Worm (Caenorhabditis elegans): ENCODE data around the gene F58H7.1.

The F58H7.1 gene

ce11 chrIV:961862-962261 is 26.2 kb upstream of the F58H7.1 start:
- TF ChIP-seq lin-14 (GFP tag; optimal IDR thresholded peaks at IDR 0.05) (no peak), sox-4 (tag; optimal IDR thresholded peaks at IDR 0.05) (no peak), skn-1 (tag; optimal IDR thresholded peaks at IDR 0.05) (no peak), vab-15 (tag; optimal IDR thresholded peaks at IDR 0.05) (no peak), ces-1 (GFP tag; optimal IDR thresholded peaks at IDR 0.05) (no peak), ztf-4 (tag; optimal IDR thresholded peaks at IDR 0.05) (no peak), unc-98 (GFP tag; IDR thresholded peaks at IDR 0.05) (no peak)

ce11 chrIV:960177-960576 is 24.6 kb upstream of the F58H7.1 start:
- no peak for TF ChIP-seq fos-1 (tag; optimal IDR thresholded peaks at IDR 0.05)
- no peak for TF ChIP-seq aly-2 (tag; optimal IDR thresholded peaks at IDR 0.05)
- TF ChIP-seq ceh-63 (GFP tag; optimal IDR thresholded peaks at IDR 0.05), result no peak
- TF ChIP-seq blmp-1 (tag; optimal IDR thresholded peaks at IDR 0.05), result no peak
- TF ChIP-seq elt-2 (tag; optimal IDR thresholded peaks at IDR 0.05), result no peak
- TF ChIP-seq fkh-8 (tag; optimal IDR thresholded peaks at IDR 0.05), result no peak
- no peak for TF ChIP-seq hlh-4 (tag; optimal IDR thresholded peaks at IDR 0.05)
- TF ChIP-seq mef-2 (tag; optimal IDR thresholded peaks at IDR 0.05), result no peak
- TF ChIP-seq zip-4 (GFP tag; optimal IDR thresholded peaks at IDR 0.05), result no peak
- no peak for TF ChIP-seq unc-98 (GFP tag; IDR thresholded peaks at IDR 0.05)

- TF ChIP-seq rnt-1 (tag; optimal IDR thresholded peaks at IDR 0.05) (no peak), C04F5.9 (tag; optimal IDR thresholded peaks at IDR 0.05) (no peak), fkh-10 (GFP tag; optimal IDR thresholded peaks at IDR 0.05) (no peak), ceh-90 (tag; optimal IDR thresholded peaks at IDR 0.05) (no peak), ces-1 (GFP tag; optimal IDR thresholded peaks at IDR 0.05) (no peak), nhr-71 (tag; optimal IDR thresholded peaks at IDR 0.05) (no peak), elt-2 (tag; optimal IDR thresholded peaks at IDR 0.05) (no peak), ceh-82 (tag; optimal IDR thresholded peaks at IDR 0.05) (no peak), swsn-7 (tag; optimal IDR thresholded peaks at IDR 0.05) (no peak), pag-3 (tag; optimal IDR thresholded peaks at IDR 0.05; ENCODE audit: borderline replicate concordance, insufficient read depth) (no peak), aha-1 (tag; optimal IDR thresholded peaks at IDR 0.05) (no peak), zag-1 (tag; optimal IDR thresholded peaks at IDR 0.05) (no peak), nhr-85 (tag) (no peak), dsc-1 (tag; optimal IDR thresholded peaks at IDR 0.05) (no peak)
Observed at ce11 chrIV:959221-959620, 23.6 kb upstream of the F58H7.1 start, which contains the start of gene plx-1. Gene plx-1 (plus strand): TSS chrIV:959521.

ce11 chrIV:957820-958219 is 22.2 kb upstream of the F58H7.1 start:
- TF ChIP-seq C04F5.9 (tag; optimal IDR thresholded peaks at IDR 0.05) (peak; percentile 20), C34B4.2 (tag; optimal IDR thresholded peaks at IDR 0.05) (no peak), zag-1 (tag; optimal IDR thresholded peaks at IDR 0.05) (no peak), egl-27 (tag; optimal IDR thresholded peaks at IDR 0.05) (peak in 1 of 2 experiments; percentile 13), ceh-88 (GFP tag; IDR thresholded peaks at IDR 0.05) (no peak), mep-1 (tag; optimal IDR thresholded peaks at IDR 0.05) (peak; percentile 84), hlh-17 (GFP tag; optimal IDR thresholded peaks at IDR 0.05; ENCODE audit: borderline replicate concordance) (no peak), unc-98 (GFP tag; IDR thresholded peaks at IDR 0.05) (no peak), swsn-7 (tag; optimal IDR thresholded peaks at IDR 0.05) (peak; percentile 67), nhr-237 (tag; optimal IDR thresholded peaks at IDR 0.05) (no peak), egl-13 (tag; optimal IDR thresholded peaks at IDR 0.05) (no peak), ceh-8 (GFP tag; optimal IDR thresholded peaks at IDR 0.05) (no peak), unc-86 (tag; optimal IDR thresholded peaks at IDR 0.05) (no peak), elt-3 (tag; optimal IDR thresholded peaks at IDR 0.05) (peak in 4 of 6 experiments; percentile 10 to 72 (median 38)), zip-4 (GFP tag; optimal IDR thresholded peaks at IDR 0.05) (peak; percentile 6), irx-1 (tag; optimal IDR thresholded peaks at IDR 0.05) (peak; percentile 64), ces-1 (GFP tag; optimal IDR thresholded peaks at IDR 0.05) (no peak), fkh-8 (tag; optimal IDR thresholded peaks at IDR 0.05) (no peak), sup-37 (GFP tag; optimal IDR thresholded peaks at IDR 0.05) (no peak), fkh-4 (tag; optimal IDR thresholded peaks at IDR 0.05; ENCODE audit: borderline replicate concordance) (no peak), lin-14 (GFP tag; optimal IDR thresholded peaks at IDR 0.05) (peak; percentile 94), jun-1 (tag; optimal IDR thresholded peaks at IDR 0.05) (peak; percentile 68), tlp-1 (tag; optimal IDR thresholded peaks at IDR 0.05) (no peak), nhr-28 (tag; optimal IDR thresholded peaks at IDR 0.05) (no peak), hlh-4 (tag; optimal IDR thresholded peaks at IDR 0.05) (no peak), fos-1 (tag; optimal IDR thresholded peaks at IDR 0.05) (no peak), nhr-20 (tag; optimal IDR thresholded peaks at IDR 0.05) (peak; percentile 86), ceh-90 (tag; optimal IDR thresholded peaks at IDR 0.05) (no peak), sptf-1 (tag; optimal IDR thresholded peaks at IDR 0.05) (no peak), pag-3 (tag; optimal IDR thresholded peaks at IDR 0.05; ENCODE audit: borderline replicate concordance, insufficient read depth) (no peak)
